Worm (Caenorhabditis elegans) whole organism, late embryonic: ENCODE results near the gene C31H2.4.

Experiments used
- C38D4.7 ChIP-seq: fragments of 200-800 bp; sonication (Bioruptor generic); optimal IDR thresholded peaks from 2 replicates; lab custom pipeline; 2018; ENCODE audit warnings: mild to moderate bottlenecking, missing genetic modification characterization, moderate library complexity, missing compliant biosample characterization
- F13H6.1 ChIP-seq: sonication (generic microtip); optimal IDR thresholded peaks from 2 replicates; lab custom pipeline; 2016; ENCODE audit warnings: missing genetic modification characterization, missing compliant biosample characterization
- K02D7.2 ChIP-seq: sonication (generic microtip); optimal IDR thresholded peaks from 2 replicates; lab custom pipeline; 2017; ENCODE audit warnings: mild to moderate bottlenecking, missing genetic modification characterization, missing compliant biosample characterization
- ahr-1 ChIP-seq: sonication (generic microtip); optimal IDR thresholded peaks from 2 replicates; lab custom pipeline; 2016; ENCODE audit warnings: missing genetic modification characterization, missing compliant biosample characterization
- ceh-2 ChIP-seq: sonication (generic microtip); optimal IDR thresholded peaks from 2 replicates; lab custom pipeline; 2016; ENCODE audit warnings: missing genotype, missing genetic modification characterization, missing compliant biosample characterization
- ceh-24 ChIP-seq: sonication (generic microtip); optimal IDR thresholded peaks from 2 replicates; lab custom pipeline; 2016; ENCODE audit warnings: mild to moderate bottlenecking, missing genetic modification characterization, missing compliant biosample characterization
- ceh-30 ChIP-seq: fragments of 150-350 bp; optimal IDR thresholded peaks from 2 replicates; lab custom pipeline; 2014; ENCODE audit warnings: missing biosample characterization, missing genetic modification characterization
- ceh-31 ChIP-seq: sonication (generic microtip); optimal IDR thresholded peaks from 2 replicates; lab custom pipeline; 2016; ENCODE audit warnings: missing genetic modification characterization, missing compliant biosample characterization
- ceh-34 ChIP-seq: sonication (generic microtip); optimal IDR thresholded peaks from 2 replicates; lab custom pipeline; 2016; ENCODE audit warnings: mild to moderate bottlenecking, missing genetic modification characterization, missing compliant biosample characterization
- ceh-48 ChIP-seq: sonication (generic microtip); optimal IDR thresholded peaks from 2 replicates; lab custom pipeline; 2016; ENCODE audit warnings: missing genetic modification characterization, inconsistent platforms, missing compliant biosample characterization
- ceh-6 ChIP-seq: fragments of 200-800 bp; sonication (Bioruptor generic); optimal IDR thresholded peaks from 2 replicates; lab custom pipeline; 2018; ENCODE audit warnings: mild to moderate bottlenecking, missing genetic modification characterization, missing compliant biosample characterization
- ceh-9 ChIP-seq: sonication (generic microtip); optimal IDR thresholded peaks from 2 replicates; lab custom pipeline; 2016; ENCODE audit warnings: mild to moderate bottlenecking, missing genetic modification characterization, inconsistent platforms, missing compliant biosample characterization
- dmd-4 ChIP-seq: sonication (generic microtip); optimal IDR thresholded peaks from 2 replicates; lab custom pipeline; 2016; ENCODE audit warnings: borderline replicate concordance, missing genetic modification characterization, missing compliant biosample characterization
- ets-4 ChIP-seq: sonication (generic microtip); optimal IDR thresholded peaks from 2 replicates; lab custom pipeline; 2016; ENCODE audit warnings: missing genetic modification characterization, missing compliant biosample characterization
- eyg-1 ChIP-seq: sonication (generic microtip); optimal IDR thresholded peaks from 2 replicates; lab custom pipeline; 2016; ENCODE audit warnings: missing genotype, missing genetic modification characterization, missing compliant biosample characterization
- fkh-6 ChIP-seq: sonication (generic microtip); optimal IDR thresholded peaks from 2 replicates; lab custom pipeline; 2016; ENCODE audit warnings: missing genetic modification characterization, missing compliant biosample characterization
- gmeb-2 ChIP-seq: sonication (generic microtip); optimal IDR thresholded peaks from 2 replicates; lab custom pipeline; 2016; ENCODE audit warnings: missing genetic modification characterization, inconsistent platforms, missing compliant biosample characterization
- hlh-13 ChIP-seq: fragments of 200-800 bp; sonication (Bioruptor generic); optimal IDR thresholded peaks from 2 replicates; lab custom pipeline; 2018; ENCODE audit warnings: mild to moderate bottlenecking, missing genetic modification characterization, missing compliant biosample characterization
- lim-6 ChIP-seq: sonication (generic microtip); optimal IDR thresholded peaks from 2 replicates; lab custom pipeline; 2016; ENCODE audit warnings: missing genetic modification characterization, missing compliant biosample characterization
- madf-2 ChIP-seq: sonication (generic microtip); optimal IDR thresholded peaks from 2 replicates; lab custom pipeline; 2017; ENCODE audit warnings: missing genetic modification characterization, missing compliant biosample characterization
- nfya-1 ChIP-seq: sonication (generic microtip); optimal IDR thresholded peaks from 2 replicates; lab custom pipeline; 2017; ENCODE audit warnings: missing genetic modification characterization, mild to moderate bottlenecking, missing compliant biosample characterization, antibody characterized with exemption, moderate library complexity
- odd-2 ChIP-seq: sonication (generic microtip); optimal IDR thresholded peaks from 2 replicates; lab custom pipeline; 2017; ENCODE audit warnings: antibody characterized with exemption, mild to moderate bottlenecking, missing genetic modification characterization, missing compliant biosample characterization
- pag-3 ChIP-seq: sonication (generic microtip); optimal IDR thresholded peaks from 2 replicates; lab custom pipeline; 2016; ENCODE audit warnings: missing compliant biosample characterization, missing genetic modification characterization, borderline replicate concordance
- pat-9 ChIP-seq: fragments of 200-800 bp; sonication (Bioruptor generic); optimal IDR thresholded peaks from 2 replicates; lab custom pipeline; 2018; ENCODE audit warnings: mild to moderate bottlenecking, missing genetic modification characterization, moderate library complexity, missing compliant biosample characterization
- pax-1 ChIP-seq: fragments of 150-350 bp; optimal IDR thresholded peaks from 2 replicates; lab custom pipeline; 2014; ENCODE audit warnings: missing biosample characterization, missing genetic modification characterization
- pha-2 ChIP-seq: sonication (generic microtip); optimal IDR thresholded peaks from 2 replicates; lab custom pipeline; 2017; ENCODE audit warnings: mild to moderate bottlenecking, missing genetic modification characterization, missing compliant biosample characterization
- pros-1 ChIP-seq: fragments of 150-350 bp; optimal IDR thresholded peaks from 2 replicates; lab custom pipeline; 2014; ENCODE audit warnings: missing biosample characterization, missing genetic modification reagents, missing genetic modification characterization
- ref-2 ChIP-seq: sonication (generic microtip); optimal IDR thresholded peaks from 2 replicates; lab custom pipeline; 2016; ENCODE audit warnings: missing genetic modification characterization, missing compliant biosample characterization
- rnt-1 ChIP-seq: sonication (generic microtip); optimal IDR thresholded peaks from 2 replicates; lab custom pipeline; 2016; ENCODE audit warnings: missing genetic modification characterization, missing compliant biosample characterization
- sdc-2 ChIP-seq: sonication (generic microtip); optimal IDR thresholded peaks from 2 replicates; lab custom pipeline; 2016; ENCODE audit warnings: missing genotype, missing genetic modification characterization, missing compliant biosample characterization
- sox-2 ChIP-seq: fragments of 200-800 bp; sonication (Bioruptor generic); IDR thresholded peaks from 2 replicates; pipeline ENCODE4 v1.3.6; 2022; ENCODE audit warnings: missing genetic modification reagents, missing genetic modification characterization, missing compliant biosample characterization
- syd-9 ChIP-seq: sonication (generic microtip); optimal IDR thresholded peaks from 2 replicates; lab custom pipeline; 2016; ENCODE audit warnings: mild to moderate bottlenecking, missing genetic modification characterization, moderate library complexity, missing compliant biosample characterization
- unc-42 ChIP-seq: sonication (generic microtip); optimal IDR thresholded peaks from 2 replicates; lab custom pipeline; 2016; ENCODE audit warnings: missing genotype, missing genetic modification characterization, missing compliant biosample characterization

Gene C31H2.4

ce11 chrX:5120196-5120595 lies 39.3 kb downstream of the C31H2.4 start:
- TF ChIP-seq syd-9 (tag; lab: Kevin White, UChicago) (no peak), ceh-34 (tag; lab: Kevin White, UChicago) (peak; percentile 56)

- TF ChIP-seq hlh-13 (GFP tag; lab: Kevin White, UChicago) (no peak), pag-3 (no peak), pha-2 (tag; lab: Kevin White, UChicago) (no peak), lim-6 (tag; lab: Kevin White, UChicago) (no peak), ceh-30 (tag; lab: Kevin White, UChicago) (no peak), ceh-34 (tag; lab: Kevin White, UChicago) (no peak), eyg-1 (no peak), pat-9 (tag; lab: Kevin White, UChicago) (no peak), ref-2 (no peak), rnt-1 (tag; lab: Kevin White, UChicago) (no peak), ets-4 (no peak), nfya-1 (tag; lab: Kevin White, UChicago) (no peak), sdc-2 (tag; lab: Kevin White, UChicago) (no peak)
Observed at ce11 chrX:5119686-5120085, 39.8 kb downstream of the C31H2.4 start.

DNA sequence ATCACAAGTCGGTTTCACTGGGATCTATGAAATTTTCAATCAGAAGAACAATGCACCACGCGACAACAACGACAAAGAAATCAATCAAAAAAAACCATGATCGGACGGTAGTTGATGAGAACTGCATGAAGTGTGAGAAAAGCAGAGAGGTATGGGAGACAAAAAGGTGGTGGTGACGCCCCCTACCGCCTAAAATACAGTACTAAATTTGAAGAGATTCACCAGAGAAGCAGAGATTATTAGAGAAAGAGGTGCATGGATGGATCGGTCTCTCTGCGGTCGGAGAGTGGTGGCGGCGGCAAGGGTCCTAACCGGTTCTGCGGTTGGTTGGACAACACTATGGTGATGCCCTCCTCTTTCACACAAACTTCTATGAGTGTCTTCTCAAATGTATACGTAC lies 40.2 kb downstream of the C31H2.4 start:
- TF ChIP-seq ceh-31 (tag; lab: Kevin White, UChicago) (peak; percentile 45), ceh-6 (GFP tag; lab: Kevin White, UChicago) (no peak), sox-2 (no peak), pat-9 (tag; lab: Kevin White, UChicago) (no peak), ceh-34 (tag; lab: Kevin White, UChicago) (peak; percentile 25), nfya-1 (tag; lab: Kevin White, UChicago) (peak; percentile 59), F13H6.1 (peak; percentile 13), rnt-1 (tag; lab: Kevin White, UChicago) (peak; percentile 81), dmd-4 (tag; lab: Kevin White, UChicago) (no peak)

DNA sequence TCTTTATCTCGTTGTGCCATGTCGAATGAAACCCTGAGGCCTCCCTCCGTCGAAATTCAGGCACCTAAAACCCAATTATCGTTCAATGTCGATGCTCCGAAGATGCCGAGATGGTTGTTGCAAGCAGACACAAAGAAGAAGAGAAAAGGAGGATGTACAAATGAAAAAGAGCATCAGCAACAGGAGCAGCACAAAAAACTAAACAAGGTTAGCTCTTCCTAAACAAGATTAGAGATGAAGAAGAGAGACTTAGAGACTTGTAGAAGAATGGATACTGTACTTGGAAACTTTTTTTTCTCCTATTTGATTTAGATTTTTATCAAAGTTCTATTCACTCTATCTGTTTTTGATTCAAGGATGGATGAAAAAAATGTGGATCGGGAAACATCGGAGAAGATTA lies 41.9 kb downstream of the C31H2.4 start:
- TF ChIP-seq nfya-1 (tag; lab: Kevin White, UChicago) (no peak), unc-42 (tag; lab: Kevin White, UChicago) (peak; percentile 99)

ce11 chrX:5116816-5117459 lies 42.5 kb downstream of the C31H2.4 start, which contains the start of gene apl-1:
TSS of gene apl-1 (minus strand) at chrX:5116866.
- no peak for TF ChIP-seq ceh-9
- TF ChIP-seq C38D4.7 (GFP tag; lab: Kevin White, UChicago) = no peak
- TF ChIP-seq ceh-48 (tag; lab: Kevin White, UChicago) = no peak
- no peak for TF ChIP-seq ceh-2 (tag; lab: Kevin White, UChicago)
- no peak for TF ChIP-seq pros-1 (tag; lab: Kevin White, UChicago)
- TF ChIP-seq fkh-6 (tag; lab: Kevin White, UChicago) = no peak
- TF ChIP-seq pax-1 (tag; lab: Kevin White, UChicago) = no peak
- no peak for TF ChIP-seq eyg-1

ce11 chrX:5116180-5116579 lies 43.3 kb downstream of the C31H2.4 start:
- TF ChIP-seq ceh-34 (tag; lab: Kevin White, UChicago) (no peak), madf-2 (tag; lab: Kevin White, UChicago) (no peak), gmeb-2 (tag; lab: Kevin White, UChicago) (no peak), odd-2 (tag; lab: Kevin White, UChicago) (no peak), ahr-1 (tag; lab: Kevin White, UChicago) (no peak), ceh-24 (tag; lab: Kevin White, UChicago) (no peak), K02D7.2 (tag; lab: Kevin White, UChicago) (no peak)
